Fruit fly (Drosophila melanogaster): Measurements from ENCODE around the gene Arr2.
A peak's percentile ranks its signal among the peaks of the same experiment; 100 is the strongest.

The Arr2 gene

DNA sequence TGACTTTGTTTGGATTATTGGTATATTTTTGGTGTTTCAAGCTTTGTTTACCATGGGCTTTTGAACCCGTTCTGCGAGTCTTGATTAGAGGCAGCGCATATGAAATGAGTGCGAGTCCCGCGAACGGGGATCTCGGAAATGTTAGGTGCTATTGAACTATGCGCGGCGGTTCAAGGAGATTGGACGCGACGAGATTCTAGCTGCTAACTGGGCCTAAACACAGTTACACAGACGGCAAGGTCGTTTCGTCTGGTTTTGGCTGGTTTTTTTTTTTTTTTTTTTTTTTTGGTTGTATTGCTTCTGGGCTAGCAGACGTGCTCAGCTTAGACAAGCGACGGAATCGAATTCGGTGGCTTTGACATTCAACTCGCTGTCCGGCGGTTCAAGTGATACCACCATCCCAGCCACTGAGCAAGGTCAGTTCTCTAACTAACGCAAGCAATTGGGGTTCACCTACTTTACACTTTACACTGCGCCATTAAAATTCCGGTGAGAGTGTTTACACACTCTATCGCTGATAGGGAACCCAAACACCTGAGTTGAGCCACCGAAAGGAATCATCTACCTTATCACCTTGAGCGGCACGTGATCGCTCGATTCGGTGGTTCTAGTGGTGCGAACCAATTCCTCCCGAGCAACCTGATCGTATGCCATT lies 33.3 kb upstream of the Arr2 start (continued):
- TF ChIP-seq sima (GFP tag; optimal IDR thresholded peaks at IDR 0.05) (no peak), sob (GFP tag; IDR thresholded peaks at IDR 0.05) (no peak), gem (tag; optimal IDR thresholded peaks at IDR 0.05) (peak; percentile 49)

dm6 chr3L:8681271-8681670 lies 32.5 kb upstream of the Arr2 start:
- TF ChIP-seq NFAT (GFP tag; IDR thresholded peaks at IDR 0.05) = 0 out of 2 replicates have a peak, but pooled peaks have one; percentile 27
- TF ChIP-seq Med (GFP tag) = peak; percentile 9
- TF ChIP-seq chinmo (GFP tag; IDR thresholded peaks at IDR 0.05; ENCODE audit: partially characterized antibody) = 0 out of 4 replicates have a peak, but pooled peaks have one; percentile 8
- TF ChIP-seq ash1 (GFP tag; optimal IDR thresholded peaks at IDR 0.05) = no peak
- no peak for TF ChIP-seq CG2712 (tag; optimal IDR thresholded peaks at IDR 0.05)
- no peak for TF ChIP-seq H2.0 (GFP tag; IDR thresholded peaks at IDR 0.05)
- no peak for TF ChIP-seq abd-A (tag; optimal IDR thresholded peaks at IDR 0.05)
- no peak for TF ChIP-seq ac (GFP tag; optimal IDR thresholded peaks at IDR 0.05)
- TF ChIP-seq cwo (GFP tag; optimal IDR thresholded peaks at IDR 0.05) = peak; percentile 49
- TF ChIP-seq CG6175 (GFP tag; IDR thresholded peaks at IDR 0.05) = peak; percentile 39; the same call in 1 of the 3 replicates
- no peak for TF ChIP-seq Side (GFP tag; optimal IDR thresholded peaks at IDR 0.05)
- TF ChIP-seq sd (tag; optimal IDR thresholded peaks at IDR 0.05) = peak; percentile 71
- no peak for TF ChIP-seq CG18262 (tag; optimal IDR thresholded peaks at IDR 0.05)
- TF ChIP-seq trem (tag; optimal IDR thresholded peaks at IDR 0.05) = no peak
- no peak for TF ChIP-seq Eip74EF (GFP tag; optimal IDR thresholded peaks at IDR 0.05)
- TF ChIP-seq nom (GFP tag; optimal IDR thresholded peaks at IDR 0.05) = peak; percentile 2

dm6 chr3L:8680353-8680752 lies 31.6 kb upstream of the Arr2 start:
- TF ChIP-seq lbe (GFP tag; optimal IDR thresholded peaks at IDR 0.05) (no peak), Med (GFP tag) (peak; percentile 54), chinmo (GFP tag; IDR thresholded peaks at IDR 0.05; ENCODE audit: partially characterized antibody) (0 out of 4 replicates have a peak, but pooled peaks have one; percentile 35)

- TF ChIP-seq Antp (GFP tag; optimal IDR thresholded peaks at IDR 0.05) (no peak), NK7.1 (GFP tag; optimal IDR thresholded peaks at IDR 0.05) (no peak), Mrtf (GFP tag; IDR thresholded peaks at IDR 0.05) (no peak), HLHmδ (GFP tag; optimal IDR thresholded peaks at IDR 0.05) (no peak), lov (optimal IDR thresholded peaks at IDR 0.05) (no peak), lov (GFP tag; IDR thresholded peaks at IDR 0.05) (0 out of 3 replicates have a peak, but pooled peaks have one; percentile 10), Med (GFP tag) (peak; percentile 32), ab (GFP tag; optimal IDR thresholded peaks at IDR 0.05) (no peak), row (GFP tag; IDR thresholded peaks at IDR 0.05) (no peak), CG4617 (GFP tag; optimal IDR thresholded peaks at IDR 0.05; ENCODE audit: borderline replicate concordance) (no peak), Ada2b (GFP tag; IDR thresholded peaks at IDR 0.05) (no peak), Ets65A (GFP tag) (peak; percentile 77), repo (GFP tag; optimal IDR thresholded peaks at IDR 0.05) (no peak), CG6791 (GFP tag; IDR thresholded peaks at IDR 0.05; ENCODE audit: partially characterized antibody) (no peak), CG16863 (GFP tag; optimal IDR thresholded peaks at IDR 0.05) (no peak), NFAT (GFP tag; IDR thresholded peaks at IDR 0.05) (0 out of 2 replicates have a peak, but pooled peaks have one; percentile 8), unpg (GFP tag; optimal IDR thresholded peaks at IDR 0.05) (no peak), CG8944 (GFP tag; optimal IDR thresholded peaks at IDR 0.05) (no peak), CG34422 (GFP tag; IDR thresholded peaks at IDR 0.05) (no peak), CG11456 (GFP tag; IDR thresholded peaks at IDR 0.05) (0 out of 3 replicates have a peak, but pooled peaks have one; percentile 38)
Observed at dm6 chr3L:8677774-8678173, 29.0 kb upstream of the Arr2 start.

Data from whole organism, embryonic.